Worm (Caenorhabditis elegans): ENCODE data around the gene K02F3.9.

Gene K02F3.9

ce11 chrIII:853859-854359, 12.7 kb upstream of the K02F3.9 start, which contains the start of the genes rnp-5 and tag-51:
rnp-5 (minus strand) TSS chrIII:853909.
tag-51 (plus strand) TSS chrIII:854221.
- peak; percentile 36 to 56 for TF ChIP-seq lin-35 (GFP tag; optimal IDR thresholded peaks at IDR 0.05)
- TF ChIP-seq dpl-1 (GFP tag; optimal IDR thresholded peaks at IDR 0.05) = peak in 1 of 3 experiments; percentile 48
- no peak for TF ChIP-seq jun-1 (tag; optimal IDR thresholded peaks at IDR 0.05)
- TF ChIP-seq isw-1 (GFP tag; IDR thresholded peaks at IDR 0.05) = no peak
- TF ChIP-seq nhr-90 (tag; optimal IDR thresholded peaks at IDR 0.05; ENCODE audit: poor library complexity) = no peak
- no peak for TF ChIP-seq snpc-4 (tag; optimal IDR thresholded peaks at IDR 0.05)
- peak; percentile 90 for TF ChIP-seq blmp-1 (tag; optimal IDR thresholded peaks at IDR 0.05)
- peak; percentile 18 for TF ChIP-seq snu-23 (GFP tag; optimal IDR thresholded peaks at IDR 0.05)
- peak; percentile 19 to 49 for TF ChIP-seq lsy-2 (tag; optimal IDR thresholded peaks at IDR 0.05)
- no peak for TF ChIP-seq lir-3 (tag; optimal IDR thresholded peaks at IDR 0.05; ENCODE audit: poor library complexity)
- TF ChIP-seq ceh-8 (GFP tag; optimal IDR thresholded peaks at IDR 0.05) = no peak
- no peak for TF ChIP-seq mef-2 (tag; optimal IDR thresholded peaks at IDR 0.05)
- peak; percentile 16 to 32 for TF ChIP-seq efl-1 (optimal IDR thresholded peaks at IDR 0.05)
- peak in 1 of 2 experiments; percentile 31 for TF ChIP-seq efl-1 (GFP tag; optimal IDR thresholded peaks at IDR 0.05 in 1 of 2)

ce11 chrIII:853414-853813, 12.2 kb upstream of the K02F3.9 start:
- TF ChIP-seq nhr-84 (tag; optimal IDR thresholded peaks at IDR 0.05) (no peak), fkh-8 (tag; optimal IDR thresholded peaks at IDR 0.05) (no peak), ceh-82 (tag; optimal IDR thresholded peaks at IDR 0.05) (no peak), dpl-1 (GFP tag; optimal IDR thresholded peaks at IDR 0.05) (no peak), ztf-4 (tag; optimal IDR thresholded peaks at IDR 0.05) (no peak), ces-1 (GFP tag; optimal IDR thresholded peaks at IDR 0.05) (no peak), C34B4.2 (tag; optimal IDR thresholded peaks at IDR 0.05) (no peak), fos-1 (tag; optimal IDR thresholded peaks at IDR 0.05) (no peak), unc-86 (tag; optimal IDR thresholded peaks at IDR 0.05) (no peak), irx-1 (tag; optimal IDR thresholded peaks at IDR 0.05) (no peak), nhr-237 (tag; optimal IDR thresholded peaks at IDR 0.05) (no peak), nhr-85 (tag) (no peak), isw-1 (GFP tag; IDR thresholded peaks at IDR 0.05) (no peak), ceh-8 (GFP tag; optimal IDR thresholded peaks at IDR 0.05) (no peak), pax-3 (tag; optimal IDR thresholded peaks at IDR 0.05) (no peak), hlh-17 (GFP tag; optimal IDR thresholded peaks at IDR 0.05; ENCODE audit: borderline replicate concordance) (no peak), ceh-90 (tag; optimal IDR thresholded peaks at IDR 0.05) (no peak), fkh-4 (tag; optimal IDR thresholded peaks at IDR 0.05; ENCODE audit: borderline replicate concordance) (no peak)

- TF ChIP-seq snpc-4 (tag; optimal IDR thresholded peaks at IDR 0.05) = no peak
- peak; percentile 18 for TF ChIP-seq nhr-90 (tag; optimal IDR thresholded peaks at IDR 0.05; ENCODE audit: poor library complexity)
- peak; percentile 44 for TF ChIP-seq nhr-85 (tag)
- no peak for TF ChIP-seq ces-1 (GFP tag; optimal IDR thresholded peaks at IDR 0.05)
These were observed 11.1 kb upstream of the K02F3.9 start, which contains the start of gene moma-1 for ce11 chrIII:852296-852695. moma-1 (minus strand) TSS chrIII:852396.

- TF ChIP-seq skn-1 (tag; optimal IDR thresholded peaks at IDR 0.05) = peak; percentile 7
- TF ChIP-seq jun-1 (tag; optimal IDR thresholded peaks at IDR 0.05) = no peak
- peak; percentile 11 for TF ChIP-seq ceh-90 (tag; optimal IDR thresholded peaks at IDR 0.05)
- peak in 2 of 6 experiments; percentile 32 to 84 for TF ChIP-seq elt-3 (tag; optimal IDR thresholded peaks at IDR 0.05)
- TF ChIP-seq Y116A8C.19 (tag; optimal IDR thresholded peaks at IDR 0.05; ENCODE audit: borderline replicate concordance) = no peak
- TF ChIP-seq mef-2 (tag; optimal IDR thresholded peaks at IDR 0.05) = no peak
- peak; percentile 69 for TF ChIP-seq snu-23 (GFP tag; optimal IDR thresholded peaks at IDR 0.05)
- TF ChIP-seq xbp-1 (tag; optimal IDR thresholded peaks at IDR 0.05) = peak; percentile 19
- TF ChIP-seq zip-4 (GFP tag; optimal IDR thresholded peaks at IDR 0.05) = no peak
- no peak for TF ChIP-seq unc-62 (GFP tag; optimal IDR thresholded peaks at IDR 0.05)
- peak; percentile 47 for TF ChIP-seq lir-3 (tag; optimal IDR thresholded peaks at IDR 0.05; ENCODE audit: poor library complexity)
- TF ChIP-seq nhr-12 (tag; optimal IDR thresholded peaks at IDR 0.05) = no peak
- TF ChIP-seq isw-1 (GFP tag; IDR thresholded peaks at IDR 0.05) = 0 out of 2 replicates have a peak, but pooled peaks have one; percentile 5
- TF ChIP-seq zag-1 (tag; optimal IDR thresholded peaks at IDR 0.05) = no peak
- TF ChIP-seq nhr-11 (tag; optimal IDR thresholded peaks at IDR 0.05) = no peak
- TF ChIP-seq dsc-1 (tag; optimal IDR thresholded peaks at IDR 0.05) = peak; percentile 29
- no peak for TF ChIP-seq C34B4.2 (tag; optimal IDR thresholded peaks at IDR 0.05)
- TF ChIP-seq ztf-4 (tag; optimal IDR thresholded peaks at IDR 0.05) = no peak
- TF ChIP-seq sox-4 (tag; optimal IDR thresholded peaks at IDR 0.05) = peak; percentile 35
- TF ChIP-seq nhr-20 (tag; optimal IDR thresholded peaks at IDR 0.05) = peak; percentile 64
- TF ChIP-seq efl-3 (GFP tag; optimal IDR thresholded peaks at IDR 0.05) = no peak
- TF ChIP-seq nhr-90 (tag; optimal IDR thresholded peaks at IDR 0.05; ENCODE audit: poor library complexity) = peak; percentile 73
- no peak for TF ChIP-seq lin-13 (GFP tag; optimal IDR thresholded peaks at IDR 0.05)
- TF ChIP-seq lin-15B (tag; optimal IDR thresholded peaks at IDR 0.05) = peak; percentile 21
- TF ChIP-seq fkh-8 (tag; optimal IDR thresholded peaks at IDR 0.05) = peak; percentile 12
- TF ChIP-seq fkh-4 (tag; optimal IDR thresholded peaks at IDR 0.05; ENCODE audit: borderline replicate concordance) = no peak
- TF ChIP-seq mep-1 (tag; optimal IDR thresholded peaks at IDR 0.05) = peak; percentile 51
- peak; percentile 11 for TF ChIP-seq fos-1 (tag; optimal IDR thresholded peaks at IDR 0.05)
These were observed 4.3 kb upstream of the K02F3.9 start, which contains the start of gene K02F3.2 for ce11 chrIII:845485-845884. K02F3.2 (plus strand) TSS chrIII:845841.
